Fruit fly (Drosophila melanogaster): ENCODE measurements around the gene CG42724.
A peak's percentile ranks its signal among the peaks of the same experiment; 100 is the strongest.

CG42724 gene

dm6 chr3R:6409153-6409571 lies 41.1 kb upstream of the CG42724 start (continued):
- TF ChIP-seq CG11294 (GFP tag; IDR thresholded peaks at IDR 0.05), result no peak
- TF ChIP-seq CG7368 (GFP tag; optimal IDR thresholded peaks at IDR 0.05), result peak; percentile 12
- TF ChIP-seq CG8119 (GFP tag; IDR thresholded peaks at IDR 0.05), result peak; percentile 56; the same call in 2 of the 3 replicates
- TF ChIP-seq Sox14 (GFP tag; optimal IDR thresholded peaks at IDR 0.05), result no peak
- TF ChIP-seq CG10669 (GFP tag; optimal IDR thresholded peaks at IDR 0.05), result no peak
- TF ChIP-seq dac (GFP tag; optimal IDR thresholded peaks at IDR 0.05), result no peak
- no peak for TF ChIP-seq Ets21C (GFP tag; optimal IDR thresholded peaks at IDR 0.05)
- TF ChIP-seq achi (GFP tag; optimal IDR thresholded peaks at IDR 0.05), result no peak
- no peak for TF ChIP-seq esn (GFP tag; optimal IDR thresholded peaks at IDR 0.05)
- no peak for TF ChIP-seq Eip93F (GFP tag; optimal IDR thresholded peaks at IDR 0.05)
- TF ChIP-seq CG6276 (GFP tag; optimal IDR thresholded peaks at IDR 0.05), result peak; percentile 57
- TF ChIP-seq eg (GFP tag; IDR thresholded peaks at IDR 0.05), result peak; percentile 54; the same call in 2 of the 3 replicates
- no peak for TF ChIP-seq CG8319 (GFP tag; optimal IDR thresholded peaks at IDR 0.05)
- no peak for TF ChIP-seq fd59A (GFP tag; optimal IDR thresholded peaks at IDR 0.05)
- no peak for TF ChIP-seq lz (GFP tag; optimal IDR thresholded peaks at IDR 0.05)
- peak; percentile 62 for TF ChIP-seq CG6808 (GFP tag; optimal IDR thresholded peaks at IDR 0.05)
- peak; percentile 42 for TF ChIP-seq spab (GFP tag; optimal IDR thresholded peaks at IDR 0.05)
- TF ChIP-seq fkh (GFP tag; optimal IDR thresholded peaks at IDR 0.05), result peak; percentile 65
- TF ChIP-seq salr (GFP tag; optimal IDR thresholded peaks at IDR 0.05), result no peak
- TF ChIP-seq CG16779 (tag; optimal IDR thresholded peaks at IDR 0.05), result peak; percentile 45

- no peak for TF ChIP-seq Eip78C (GFP tag)
- no peak for TF ChIP-seq CG15336 (GFP tag; IDR thresholded peaks at IDR 0.05)
- TF ChIP-seq fd59A (GFP tag; optimal IDR thresholded peaks at IDR 0.05), result no peak
- no peak for TF ChIP-seq pdm3 (GFP tag; optimal IDR thresholded peaks at IDR 0.05)
- no peak for TF ChIP-seq CG10669 (GFP tag; optimal IDR thresholded peaks at IDR 0.05)
- TF ChIP-seq Hr38 (GFP tag; optimal IDR thresholded peaks at IDR 0.05), result no peak
- no peak for TF ChIP-seq CG7368 (GFP tag; optimal IDR thresholded peaks at IDR 0.05)
- no peak for TF ChIP-seq CG9139 (GFP tag; optimal IDR thresholded peaks at IDR 0.05)
- TF ChIP-seq dsx (GFP tag; optimal IDR thresholded peaks at IDR 0.05; ENCODE audit: poor library complexity, severe bottlenecking), result no peak
- no peak for TF ChIP-seq fkh (GFP tag; optimal IDR thresholded peaks at IDR 0.05)
- no peak for TF ChIP-seq Hr39 (GFP tag; optimal IDR thresholded peaks at IDR 0.05)
- TF ChIP-seq spab (GFP tag; optimal IDR thresholded peaks at IDR 0.05), result no peak
- no peak for TF ChIP-seq CG31627 (GFP tag; optimal IDR thresholded peaks at IDR 0.05)
- TF ChIP-seq svp (GFP tag), result no peak
- TF ChIP-seq Sox14 (GFP tag; optimal IDR thresholded peaks at IDR 0.05), result no peak
- no peak for TF ChIP-seq CG11902 (GFP tag; optimal IDR thresholded peaks at IDR 0.05)
- TF ChIP-seq Smox (GFP tag; optimal IDR thresholded peaks at IDR 0.05), result no peak
- TF ChIP-seq esn (GFP tag; optimal IDR thresholded peaks at IDR 0.05), result no peak
Measured at dm6 chr3R:6408467-6408866, 40.4 kb upstream of the CG42724 start.

dm6 chr3R:6407544-6407943 lies 39.5 kb upstream of the CG42724 start:
- TF ChIP-seq Met (GFP tag; optimal IDR thresholded peaks at IDR 0.05) (no peak), Eip75B (GFP tag; optimal IDR thresholded peaks at IDR 0.05) (no peak), fkh (GFP tag; optimal IDR thresholded peaks at IDR 0.05) (peak; percentile 10), CG7368 (GFP tag; optimal IDR thresholded peaks at IDR 0.05) (no peak), svp (GFP tag) (peak; percentile 67), Hr39 (GFP tag; optimal IDR thresholded peaks at IDR 0.05) (no peak), Ets96B (tag; optimal IDR thresholded peaks at IDR 0.05) (no peak), dac (GFP tag; optimal IDR thresholded peaks at IDR 0.05) (no peak), CG8319 (GFP tag; optimal IDR thresholded peaks at IDR 0.05) (no peak), Gug (GFP tag; IDR thresholded peaks at IDR 0.05) (no peak), CG10669 (GFP tag; optimal IDR thresholded peaks at IDR 0.05) (no peak), dsx (GFP tag; optimal IDR thresholded peaks at IDR 0.05; ENCODE audit: poor library complexity, severe bottlenecking) (no peak), CG9139 (GFP tag; optimal IDR thresholded peaks at IDR 0.05) (no peak), CG1621 (tag; optimal IDR thresholded peaks at IDR 0.05) (no peak), CG3919 (GFP tag; optimal IDR thresholded peaks at IDR 0.05) (no peak), acj6 (GFP tag; optimal IDR thresholded peaks at IDR 0.05) (no peak), CG6792 (GFP tag; optimal IDR thresholded peaks at IDR 0.05) (no peak), CG6276 (GFP tag; optimal IDR thresholded peaks at IDR 0.05) (peak; percentile 11), Smox (GFP tag; optimal IDR thresholded peaks at IDR 0.05) (no peak), CG8119 (GFP tag; IDR thresholded peaks at IDR 0.05) (no peak), eg (GFP tag; IDR thresholded peaks at IDR 0.05) (no peak), CG11902 (GFP tag; optimal IDR thresholded peaks at IDR 0.05) (no peak), CG3032 (tag; optimal IDR thresholded peaks at IDR 0.05) (no peak), Eip78C (GFP tag) (no peak), fd59A (GFP tag; optimal IDR thresholded peaks at IDR 0.05) (no peak), salr (GFP tag; optimal IDR thresholded peaks at IDR 0.05) (no peak), CG16779 (tag; optimal IDR thresholded peaks at IDR 0.05) (no peak), Hr38 (GFP tag; optimal IDR thresholded peaks at IDR 0.05) (no peak), pdm3 (GFP tag; optimal IDR thresholded peaks at IDR 0.05) (no peak), Hr4 (GFP tag; optimal IDR thresholded peaks at IDR 0.05) (no peak), vri (GFP tag; optimal IDR thresholded peaks at IDR 0.05) (peak; percentile 31), CG15336 (GFP tag; IDR thresholded peaks at IDR 0.05) (no peak), achi (GFP tag; optimal IDR thresholded peaks at IDR 0.05) (no peak), esn (GFP tag; optimal IDR thresholded peaks at IDR 0.05) (no peak), Sox102F (GFP tag; optimal IDR thresholded peaks at IDR 0.05) (no peak), Sox14 (GFP tag; optimal IDR thresholded peaks at IDR 0.05) (no peak)
